Fruit fly (Drosophila melanogaster) whole organism, prepupa: ENCODE data around the gene CG9107.

ENCODE experiments used
- Blimp-1 ChIP-seq: fragments of 200-800 bp; sonication (Bioruptor generic); optimal IDR thresholded peaks from 3 replicates; lab custom pipeline; 2017; ENCODE audit warnings: missing biosample characterization, missing genetic modification characterization, mild to moderate bottlenecking, moderate library complexity, missing genetic modification reagents
- CG10631 ChIP-seq: fragments of 200-800 bp; sonication (Bioruptor generic); optimal IDR thresholded peaks from 2 replicates; lab custom pipeline; 2016; ENCODE audit warnings: missing biosample characterization, missing genetic modification characterization
- CG10669 ChIP-seq: fragments of 200-800 bp; sonication (Bioruptor generic); optimal IDR thresholded peaks from 3 replicates; lab custom pipeline; 2018; ENCODE audit warnings: missing biosample characterization, mild to moderate bottlenecking, missing genetic modification characterization, moderate library complexity
- CG11294 ChIP-seq: fragments of 200-800 bp; sonication (Bioruptor generic); IDR thresholded peaks from 2 replicates; pipeline ENCODE4 v1.3.6; 2022; ENCODE audit warnings: missing biosample characterization, missing genetic modification characterization
- CG11762 ChIP-seq: fragments of 200-800 bp; sonication (Bioruptor generic); optimal IDR thresholded peaks from 3 replicates; lab custom pipeline; 2016; ENCODE audit warnings: missing biosample characterization, missing genetic modification characterization; ENCODE audit not compliant: insufficient read depth
- CG11902 ChIP-seq: fragments of 200-800 bp; sonication (Bioruptor generic); optimal IDR thresholded peaks from 3 replicates; lab custom pipeline; 2016; ENCODE audit warnings: missing biosample characterization, missing genetic modification characterization
- CG15336 ChIP-seq: fragments of 200-800 bp; sonication (Bioruptor generic); IDR thresholded peaks from 2 replicates; pipeline ENCODE4 v1.3.6; 2022; ENCODE audit warnings: missing biosample characterization, missing genetic modification characterization
- CG1621 ChIP-seq: fragments of 200-800 bp; sonication (Bioruptor generic); optimal IDR thresholded peaks from 3 replicates; lab custom pipeline; 2018; ENCODE audit warnings: missing biosample characterization, mild to moderate bottlenecking, missing genetic modification characterization
- CG16779 ChIP-seq: fragments of 200-800 bp; sonication (Bioruptor generic); optimal IDR thresholded peaks from 3 replicates; lab custom pipeline; 2017; ENCODE audit warnings: missing biosample characterization, mild to moderate bottlenecking, missing genetic modification characterization
- CG3032 ChIP-seq: fragments of 200-800 bp; optimal IDR thresholded peaks from 2 replicates; lab custom pipeline; 2019; ENCODE audit warnings: missing biosample characterization, mild to moderate bottlenecking, missing genetic modification characterization, moderate library complexity
- CG31627 ChIP-seq: fragments of 200-800 bp; sonication (Bioruptor generic); optimal IDR thresholded peaks from 3 replicates; lab custom pipeline; 2016; ENCODE audit warnings: missing biosample characterization, missing genetic modification characterization
- CG32006 ChIP-seq: fragments of 200-800 bp; sonication (Bioruptor generic); optimal IDR thresholded peaks from 3 replicates; lab custom pipeline; 2017; ENCODE audit warnings: missing biosample characterization, mild to moderate bottlenecking, missing genetic modification characterization
- CG3919 ChIP-seq: fragments of 200-800 bp; sonication (Bioruptor generic); optimal IDR thresholded peaks from 3 replicates; lab custom pipeline; 2016; ENCODE audit warnings: missing biosample characterization, missing genetic modification characterization
- CG4318 ChIP-seq: fragments of 200-800 bp; sonication (Bioruptor generic); optimal IDR thresholded peaks from 3 replicates; lab custom pipeline; 2017; ENCODE audit warnings: missing biosample characterization, mild to moderate bottlenecking, missing genetic modification characterization
- CG6163 ChIP-seq: fragments of 200-800 bp; sonication (Bioruptor generic); IDR thresholded peaks from 3 replicates; pipeline ENCODE4 v1.3.6; 2022; ENCODE audit warnings: missing biosample characterization, missing genetic modification characterization
- CG6276 ChIP-seq: fragments of 200-800 bp; sonication (Bioruptor generic); optimal IDR thresholded peaks from 2 replicates; lab custom pipeline; 2017; ENCODE audit warnings: missing biosample characterization, mild to moderate bottlenecking, missing genetic modification characterization
- CG6854 ChIP-seq: fragments of 200-800 bp; sonication (Bioruptor generic); optimal IDR thresholded peaks from 2 replicates; lab custom pipeline; 2017; ENCODE audit warnings: missing biosample characterization, mild to moderate bottlenecking, missing genetic modification characterization
- CG8119 ChIP-seq: fragments of 200-800 bp; sonication (Bioruptor generic); IDR thresholded peaks from 3 replicates; pipeline ENCODE4 v1.3.6; 2022; ENCODE audit warnings: missing biosample characterization, missing genetic modification characterization
- CG8632 ChIP-seq: fragments of 200-800 bp; sonication (Bioruptor generic); optimal IDR thresholded peaks from 3 replicates; lab custom pipeline; 2016; ENCODE audit warnings: missing biosample characterization, missing genetic modification characterization
- Eip78C ChIP-seq: fragments of 200-800 bp; sonication (Bioruptor generic); peaks from one replicate; lab custom pipeline; 2016; ENCODE audit warnings: missing biosample characterization, missing genetic modification characterization
- Ets96B ChIP-seq: fragments of 200-800 bp; optimal IDR thresholded peaks from 2 replicates; lab custom pipeline; 2019; ENCODE audit warnings: missing biosample characterization, mild to moderate bottlenecking, missing genetic modification characterization, moderate library complexity
- Gug ChIP-seq: fragments of 200-800 bp; sonication (Bioruptor generic); IDR thresholded peaks from 2 replicates; pipeline ENCODE4 v1.3.6; 2022; ENCODE audit warnings: missing biosample characterization, missing genetic modification characterization
- Hr4 ChIP-seq: fragments of 200-800 bp; sonication (Bioruptor generic); optimal IDR thresholded peaks from 3 replicates; lab custom pipeline; 2016; ENCODE audit warnings: missing biosample characterization, missing genetic modification characterization
- Lpt ChIP-seq: fragments of 200-800 bp; sonication (Bioruptor generic); optimal IDR thresholded peaks from 3 replicates; lab custom pipeline; 2016; ENCODE audit warnings: missing biosample characterization, missing genetic modification characterization
- Met ChIP-seq: fragments of 200-800 bp; sonication (Bioruptor generic); optimal IDR thresholded peaks from 3 replicates; lab custom pipeline; 2016; ENCODE audit warnings: missing biosample characterization, missing genetic modification characterization
- OdsH ChIP-seq: fragments of 200-800 bp; sonication (Bioruptor generic); optimal IDR thresholded peaks from 3 replicates; lab custom pipeline; 2016; ENCODE audit warnings: missing biosample characterization, missing genetic modification characterization
- Smox ChIP-seq: fragments of 200-800 bp; sonication (Bioruptor generic); optimal IDR thresholded peaks from 3 replicates; lab custom pipeline; 2016; ENCODE audit warnings: missing biosample characterization, missing genetic modification characterization
- Sox14 ChIP-seq: fragments of 200-800 bp; sonication (Bioruptor generic); optimal IDR thresholded peaks from 3 replicates; lab custom pipeline; 2016; ENCODE audit warnings: missing biosample characterization, missing genetic modification characterization
- Sox15 ChIP-seq: fragments of 200-800 bp; sonication (Bioruptor generic); optimal IDR thresholded peaks from 3 replicates; lab custom pipeline; 2016; ENCODE audit warnings: missing biosample characterization, missing genetic modification characterization
- cyc ChIP-seq: fragments of 200-800 bp; sonication (Bioruptor generic); optimal IDR thresholded peaks from 3 replicates; lab custom pipeline; 2016; ENCODE audit warnings: missing biosample characterization, missing genetic modification characterization
- dac ChIP-seq: fragments of 200-800 bp; sonication (Bioruptor generic); optimal IDR thresholded peaks from 2 replicates; lab custom pipeline; 2017; ENCODE audit warnings: missing biosample characterization, mild to moderate bottlenecking, missing genetic modification characterization
- dsx ChIP-seq: fragments of 200-800 bp; optimal IDR thresholded peaks from 3 replicates; lab custom pipeline; 2019; ENCODE audit warnings: missing biosample characterization, mild to moderate bottlenecking, missing genetic modification characterization, moderate library complexity; ENCODE audit not compliant: poor library complexity, severe bottlenecking
- eg ChIP-seq: fragments of 200-800 bp; sonication (Bioruptor generic); IDR thresholded peaks from 3 replicates; pipeline ENCODE4 v1.3.6; 2022; ENCODE audit warnings: missing biosample characterization, missing genetic modification characterization
- esn ChIP-seq: fragments of 200-800 bp; sonication (Bioruptor generic); optimal IDR thresholded peaks from 2 replicates; lab custom pipeline; 2016; ENCODE audit warnings: missing biosample characterization, mild to moderate bottlenecking, missing genetic modification characterization, moderate library complexity
- fd59A ChIP-seq: fragments of 200-800 bp; sonication (Bioruptor generic); optimal IDR thresholded peaks from 2 replicates; lab custom pipeline; 2017; ENCODE audit warnings: missing biosample characterization, mild to moderate bottlenecking, missing genetic modification characterization, missing genetic modification reagents
- fkh ChIP-seq: fragments of 200-800 bp; sonication (Bioruptor generic); optimal IDR thresholded peaks from 3 replicates; lab custom pipeline; 2017; ENCODE audit warnings: missing biosample characterization, mild to moderate bottlenecking, missing genetic modification characterization, moderate library complexity
- lz ChIP-seq: fragments of 200-800 bp; sonication (Bioruptor generic); optimal IDR thresholded peaks from 3 replicates; lab custom pipeline; 2016; ENCODE audit warnings: missing biosample characterization, missing genetic modification characterization
- pdm3 ChIP-seq: fragments of 200-800 bp; sonication (Bioruptor generic); optimal IDR thresholded peaks from 3 replicates; lab custom pipeline; 2016; ENCODE audit warnings: missing biosample characterization, missing genetic modification characterization
- salr ChIP-seq, 2 experiments: fragments of 200-800 bp; sonication (Bioruptor generic); optimal IDR thresholded peaks; 3 replicates each; lab custom pipeline; 2016 to 2018; ENCODE audit warnings: missing biosample characterization in 2 of 2, missing genetic modification characterization in 2 of 2, mild to moderate bottlenecking in 1 of 2
- spab ChIP-seq: fragments of 200-800 bp; sonication (Bioruptor generic); optimal IDR thresholded peaks from 2 replicates; lab custom pipeline; 2017; ENCODE audit warnings: missing biosample characterization, mild to moderate bottlenecking, missing genetic modification characterization, missing genetic modification reagents
- svp ChIP-seq: fragments of 200-800 bp; sonication (Bioruptor generic); peaks from one replicate; lab custom pipeline; 2016; ENCODE audit warnings: missing biosample characterization, missing genetic modification characterization
- vri ChIP-seq: fragments of 200-800 bp; sonication (Bioruptor generic); optimal IDR thresholded peaks from 3 replicates; lab custom pipeline; 2016; ENCODE audit warnings: missing biosample characterization, mild to moderate bottlenecking, missing genetic modification characterization

CG9107 gene

DNA sequence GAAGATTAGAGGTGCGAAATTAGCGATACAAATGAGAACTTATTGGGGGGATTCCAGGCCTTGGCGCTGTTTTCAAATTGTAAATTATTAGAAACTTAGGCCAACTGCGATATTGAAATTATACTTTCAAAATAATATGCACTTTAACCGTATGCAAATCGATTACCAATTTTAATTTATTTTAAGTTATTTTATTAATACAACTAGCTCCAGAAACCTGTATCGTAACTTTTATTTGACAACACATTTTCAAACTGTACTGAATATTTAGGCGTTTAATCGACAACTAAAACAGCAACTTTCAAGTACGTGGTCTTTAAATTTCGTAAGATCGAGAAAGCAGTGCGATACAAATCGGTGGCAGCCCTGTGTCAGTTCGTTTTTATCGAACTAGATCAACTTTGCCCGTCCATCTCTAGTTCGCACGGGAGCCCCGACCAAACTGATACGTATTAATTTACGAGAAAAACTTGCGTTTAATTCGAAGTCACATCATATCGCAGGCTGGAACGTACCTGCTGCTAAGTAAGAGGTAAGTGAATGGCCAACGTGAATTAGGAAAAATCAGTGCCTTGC is 46.4 kb upstream of the CG9107 start, which contains the start of the genes CG9154 and Kr-h2 (continued):
- TF ChIP-seq Hr4 (no peak), Lpt (GFP tag; lab: Kevin White, UChicago) (no peak), dsx (GFP tag; lab: Kevin White, UChicago) (peak; percentile 14), CG31627 (GFP tag; lab: Kevin White, UChicago) (peak; percentile 50), CG8632 (GFP tag; lab: Kevin White, UChicago) (peak; percentile 32), Ets96B (tag; lab: Kevin White, UChicago) (peak; percentile 29), Eip78C (GFP tag; lab: Kevin White, UChicago) (peak; percentile 66), vri (GFP tag; lab: Kevin White, UChicago) (no peak), eg (GFP tag; lab: Robert Waterston, UW) (peak; percentile 84), CG11902 (GFP tag; lab: Kevin White, UChicago) (no peak), CG32006 (GFP tag; lab: Kevin White, UChicago) (peak; percentile 54), CG6163 (GFP tag; lab: Robert Waterston, UW) (0 out of 3 replicates have a peak, but pooled peaks have one; percentile 26), CG6276 (GFP tag; lab: Kevin White, UChicago) (peak; percentile 63), Gug (GFP tag; lab: Robert Waterston, UW) (peak; percentile 59; the same call in 1 of the 2 replicates), CG10631 (peak; percentile 26), CG1621 (no peak)

DNA sequence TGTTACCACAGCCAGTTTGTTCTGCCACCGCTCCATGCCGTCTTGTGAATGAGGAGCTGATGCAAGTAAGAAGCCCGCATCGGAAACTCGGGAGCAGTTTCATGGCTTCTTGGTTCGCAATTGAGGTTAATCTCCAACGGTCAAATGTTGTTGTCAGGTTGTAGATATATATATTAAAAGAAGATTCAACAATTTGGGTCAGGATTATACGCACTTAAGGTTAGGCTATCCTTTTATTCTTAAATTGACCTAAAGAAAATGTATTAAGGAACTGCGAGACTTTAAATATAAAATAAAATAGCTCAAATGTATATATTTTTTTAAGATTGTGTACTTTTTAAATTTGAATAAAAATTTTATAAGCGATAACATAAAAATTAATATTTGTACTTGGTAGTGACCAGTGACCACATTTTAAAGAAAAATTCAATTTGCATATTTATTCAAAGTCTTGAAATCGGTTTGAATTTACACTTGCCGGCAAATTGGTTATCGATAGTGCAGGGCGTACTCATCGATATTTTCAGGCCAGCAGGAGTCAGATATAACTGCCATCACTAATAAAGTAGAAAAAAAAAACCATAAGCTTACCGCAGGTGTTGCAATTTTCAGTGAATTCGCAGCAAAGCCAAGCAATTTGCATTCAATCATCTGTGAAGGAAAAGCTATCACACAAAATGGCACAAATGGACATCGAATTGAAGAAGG is 44.4 kb upstream of the CG9107 start, which contains the start of the genes CG9150 and Pfdn1:
Gene CG9150 (minus strand): TSS at position 51 of the 708 bp plus-strand sequence.
Gene Pfdn1 (plus strand): TSS at position 536 of the 708 bp plus-strand sequence.
- TF ChIP-seq OdsH (GFP tag; lab: Kevin White, UChicago), result no peak
- no peak for TF ChIP-seq Hr4
- TF ChIP-seq vri (GFP tag; lab: Kevin White, UChicago), result no peak
- no peak for TF ChIP-seq CG3919 (GFP tag; lab: Kevin White, UChicago)
- TF ChIP-seq spab (GFP tag; lab: Kevin White, UChicago), result no peak
- TF ChIP-seq salr (GFP tag; optimal IDR thresholded peaks at IDR 0.05; lab: Kevin White, UChicago), result no peak
- no peak for TF ChIP-seq dsx (GFP tag; lab: Kevin White, UChicago)
- TF ChIP-seq CG32006 (GFP tag; lab: Kevin White, UChicago), result no peak
- TF ChIP-seq Met (GFP tag; lab: Kevin White, UChicago), result no peak
- peak; percentile 9 for TF ChIP-seq esn (GFP tag; lab: Kevin White, UChicago)
- no peak for TF ChIP-seq cyc (GFP tag; lab: Kevin White, UChicago)
- no peak for TF ChIP-seq Blimp-1 (GFP tag; lab: Kevin White, UChicago)
- no peak for TF ChIP-seq fd59A
- TF ChIP-seq CG3032 (tag; lab: Kevin White, UChicago), result no peak
- TF ChIP-seq Eip78C (GFP tag; lab: Kevin White, UChicago), result peak; percentile 61
- TF ChIP-seq, all 60 proteins: peak for 2

DNA sequence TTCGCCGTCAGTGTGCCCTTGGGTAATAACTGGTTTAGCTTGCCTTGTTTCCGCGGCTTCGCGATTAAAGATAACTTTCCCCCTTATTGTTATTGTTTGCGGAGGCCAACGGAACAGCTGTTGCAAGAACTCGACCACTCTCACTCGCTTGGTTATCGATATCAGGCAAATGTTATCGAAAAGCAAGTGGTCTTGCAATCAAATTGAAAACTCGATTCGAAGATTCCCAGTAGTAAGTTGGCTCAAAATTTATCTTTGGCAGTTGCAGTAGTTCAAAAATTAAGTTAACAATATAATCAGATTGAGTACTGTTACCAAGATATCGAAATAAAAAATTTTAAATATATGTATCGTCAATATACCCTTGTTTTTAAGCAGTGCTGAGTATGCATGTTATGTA is 41.5 kb upstream of the CG9107 start, which contains the start of the genes Fbw5 and CG9147:
Gene Fbw5 (minus strand): TSS at position 131 of the 400 bp plus-strand sequence.
Gene CG9147 (plus strand): TSS at position 175 of the 400 bp plus-strand sequence.
- TF ChIP-seq svp (GFP tag; lab: Kevin White, UChicago) (peak; percentile 100), cyc (GFP tag; lab: Kevin White, UChicago) (peak; percentile 100), CG8119 (peak; percentile 100), Smox (peak; percentile 100), CG16779 (peak; percentile 99), Gug (GFP tag; lab: Robert Waterston, UW) (peak; percentile 99), CG10669 (peak; percentile 100), CG31627 (GFP tag; lab: Kevin White, UChicago) (peak; percentile 100), CG32006 (GFP tag; lab: Kevin White, UChicago) (peak; percentile 100), CG3919 (GFP tag; lab: Kevin White, UChicago) (peak; percentile 100), CG10631 (peak; percentile 100), Met (GFP tag; lab: Kevin White, UChicago) (peak; percentile 100), Eip78C (GFP tag; lab: Kevin White, UChicago) (peak; percentile 100), CG4318 (GFP tag; lab: Kevin White, UChicago) (peak; percentile 99), Sox14 (GFP tag; lab: Kevin White, UChicago) (peak; percentile 100), CG11902 (GFP tag; lab: Kevin White, UChicago) (peak; percentile 99), CG8632 (GFP tag; lab: Kevin White, UChicago) (peak; percentile 100), dsx (GFP tag; lab: Kevin White, UChicago) (peak; percentile 99), pdm3 (peak; percentile 100), lz (GFP tag; lab: Kevin White, UChicago) (peak; percentile 100), eg (GFP tag; lab: Robert Waterston, UW) (peak; percentile 100), dac (peak; percentile 99), Sox15 (GFP tag; lab: Kevin White, UChicago) (peak; percentile 99), CG3032 (tag; lab: Kevin White, UChicago) (peak; percentile 99), fkh (peak; percentile 96), CG6854 (GFP tag; lab: Kevin White, UChicago) (peak; percentile 99), CG15336 (GFP tag; lab: Robert Waterston, UW) (peak; percentile 100), CG11762 (GFP tag; lab: Kevin White, UChicago) (peak; percentile 99), CG11294 (peak; percentile 99)
